Worm (Caenorhabditis elegans) whole organism, L4 larva: ENCODE measurements around the gene nhr-44.
A peak's percentile ranks its signal among the peaks of the same experiment; 100 is the strongest.

Experiments used
- F10B5.3 ChIP-seq: sonication (generic microtip); optimal IDR thresholded peaks from 2 replicates; lab custom pipeline; 2016; ENCODE audit warnings: mild to moderate bottlenecking, missing genetic modification characterization, missing compliant biosample characterization
- F26F4.8 ChIP-seq: fragments of 200-800 bp; sonication (Bioruptor generic); conservative IDR thresholded peaks from 2 replicates; pipeline ENCODE4 v1.3.6; 2022; ENCODE audit warnings: missing genetic modification characterization, missing compliant biosample characterization
- F37D6.2 ChIP-seq: sonication (generic microtip); optimal IDR thresholded peaks from 2 replicates; lab custom pipeline; 2016; ENCODE audit warnings: mild to moderate bottlenecking, missing genetic modification characterization, missing compliant biosample characterization
- F44E2.7 ChIP-seq: fragments of 200-800 bp; sonication (Bioruptor generic); IDR thresholded peaks from 2 replicates; pipeline ENCODE4 v2.1.2; 2022; ENCODE audit warnings: missing genetic modification characterization, missing compliant biosample characterization
- F49E8.2 ChIP-seq: sonication (generic microtip); optimal IDR thresholded peaks from 2 replicates; lab custom pipeline; 2016; ENCODE audit warnings: missing compliant biosample characterization, mild to moderate bottlenecking, missing genetic modification characterization, borderline replicate concordance
- T26A8.4 ChIP-seq: fragments of 200-800 bp; sonication (Bioruptor generic); IDR thresholded peaks from 2 replicates; pipeline ENCODE4 v1.3.6; 2022; ENCODE audit warnings: missing genetic modification characterization, missing compliant biosample characterization
- Y105C5A.15 ChIP-seq: fragments of 200-800 bp; sonication (Bioruptor generic); IDR thresholded peaks from 2 replicates; pipeline ENCODE4 v1.3.6; 2022; ENCODE audit warnings: missing genetic modification characterization, missing compliant biosample characterization
- ZK337.2 ChIP-seq: fragments of 200-800 bp; sonication (Bioruptor generic); IDR thresholded peaks from 2 replicates; pipeline ENCODE4 v1.3.6; 2022; ENCODE audit warnings: missing genetic modification reagents, missing genetic modification characterization, missing compliant biosample characterization
- aha-1 ChIP-seq: fragments of 150-350 bp; peaks from one replicate; lab custom pipeline; 2014; ENCODE audit warnings: missing biosample characterization, missing genetic modification characterization
- ama-1 ChIP-seq: fragments of 150-350 bp; optimal IDR thresholded peaks from 2 replicates; lab custom pipeline; 2014; ENCODE audit warnings: inconsistent platforms, mixed read lengths
- arid-1 ChIP-seq: fragments of 200-800 bp; sonication (Bioruptor generic); conservative IDR thresholded peaks from 2 replicates; pipeline ENCODE4 v1.3.6; 2022; ENCODE audit warnings: missing genetic modification reagents, missing genetic modification characterization, missing compliant biosample characterization
- attf-4 ChIP-seq: sonication (generic microtip); optimal IDR thresholded peaks from 3 replicates; lab custom pipeline; 2017; ENCODE audit warnings: missing biosample characterization, missing genetic modification characterization
- ceh-44 ChIP-seq: fragments of 200-800 bp; sonication (Bioruptor generic); IDR thresholded peaks from 2 replicates; pipeline ENCODE4 v1.3.6; 2022; ENCODE audit warnings: missing genetic modification reagents, missing genetic modification characterization, missing compliant biosample characterization
- cey-2 ChIP-seq: sonication (generic microtip); optimal IDR thresholded peaks from 3 replicates; lab custom pipeline; 2017; ENCODE audit warnings: missing genetic modification characterization, mild to moderate bottlenecking, missing compliant biosample characterization, antibody characterized with exemption, borderline replicate concordance; ENCODE audit not compliant: insufficient read depth
- ctbp-1 ChIP-seq: fragments of 200-800 bp; sonication (Bioruptor generic); IDR thresholded peaks from 2 replicates; pipeline ENCODE4 v1.3.6; 2022; ENCODE audit warnings: missing genetic modification reagents, missing genetic modification characterization, missing compliant biosample characterization
- daf-19 ChIP-seq: fragments of 200-800 bp; sonication (Bioruptor generic); conservative IDR thresholded peaks from 2 replicates; pipeline ENCODE4 v1.3.6; 2022; ENCODE audit warnings: missing genetic modification characterization, missing compliant biosample characterization
- daf-8 ChIP-seq: fragments of 200-800 bp; sonication (Bioruptor generic); IDR thresholded peaks from 2 replicates; pipeline ENCODE4 v1.3.6; 2022; ENCODE audit warnings: missing genetic modification characterization, missing compliant biosample characterization
- dmd-8 ChIP-seq: fragments of 200-800 bp; sonication (Bioruptor generic); IDR thresholded peaks from 2 replicates; pipeline ENCODE4 v1.3.6; 2022; ENCODE audit warnings: missing genetic modification characterization, missing compliant biosample characterization
- dmd-9 ChIP-seq: fragments of 200-800 bp; sonication (Bioruptor generic); IDR thresholded peaks from 2 replicates; pipeline ENCODE4 v1.3.6; 2022; ENCODE audit warnings: missing genetic modification reagents, missing genetic modification characterization, missing compliant biosample characterization
- duxl-1 ChIP-seq: sonication (generic microtip); optimal IDR thresholded peaks from 2 replicates; lab custom pipeline; 2016; ENCODE audit warnings: mild to moderate bottlenecking, missing genetic modification characterization, moderate library complexity, missing compliant biosample characterization; ENCODE audit not compliant: poor library complexity
- dve-1 ChIP-seq: sonication (generic microtip); optimal IDR thresholded peaks from 2 replicates; lab custom pipeline; 2017; ENCODE audit warnings: antibody characterized with exemption, mild to moderate bottlenecking, missing genetic modification characterization, missing compliant biosample characterization; ENCODE audit not compliant: insufficient read depth
- egl-43 ChIP-seq: fragments of 200-800 bp; sonication (Bioruptor generic); IDR thresholded peaks from 2 replicates; pipeline ENCODE4 v1.3.6; 2022; ENCODE audit warnings: missing genetic modification reagents, missing genetic modification characterization, missing compliant biosample characterization
- fkh-10 ChIP-seq: fragments of 150-350 bp; optimal IDR thresholded peaks from 2 replicates; lab custom pipeline; 2014; ENCODE audit warnings: missing biosample characterization, missing genetic modification reagents, missing genetic modification characterization
- hlh-30 ChIP-seq: sonication (generic microtip); optimal IDR thresholded peaks from 2 replicates; lab custom pipeline; 2017; ENCODE audit warnings: antibody characterized with exemption, mild to moderate bottlenecking, missing genetic modification characterization, missing compliant biosample characterization; ENCODE audit not compliant: insufficient read depth
- jun-1 ChIP-seq: fragments of 150-350 bp; optimal IDR thresholded peaks from 2 replicates; lab custom pipeline; 2014; ENCODE audit warnings: missing biosample characterization, missing genetic modification reagents, missing genetic modification characterization
- lim-7 ChIP-seq: fragments of 200-800 bp; sonication (Bioruptor generic); IDR thresholded peaks from 2 replicates; pipeline ENCODE4 v1.3.6; 2022; ENCODE audit warnings: missing genetic modification characterization, missing compliant biosample characterization
- lin-1 ChIP-seq: fragments of 200-800 bp; sonication (Bioruptor generic); IDR thresholded peaks from 2 replicates; pipeline ENCODE4 v1.3.6; 2022; ENCODE audit warnings: missing genetic modification reagents, missing genetic modification characterization, missing compliant biosample characterization
- lin-29 ChIP-seq: fragments of 200-800 bp; sonication (Bioruptor generic); IDR thresholded peaks from 2 replicates; pipeline ENCODE4 v1.3.6; 2022; ENCODE audit warnings: missing genetic modification reagents, missing genetic modification characterization, missing compliant biosample characterization
- lir-3 ChIP-seq: sonication (generic microtip); optimal IDR thresholded peaks from 2 replicates; lab custom pipeline; 2016; ENCODE audit warnings: mild to moderate bottlenecking, missing genetic modification characterization, missing compliant biosample characterization
- lsy-2 ChIP-seq, 2 experiments: fragments of 150-350 bp in 1 of 2; sonication (generic microtip) in 1 of 2; optimal IDR thresholded peaks; 2 replicates each; lab custom pipeline; 2014 to 2017; ENCODE audit warnings: missing biosample characterization in 2 of 2, missing genetic modification characterization in 2 of 2
- madf-9 ChIP-seq: fragments of 200-800 bp; sonication (Bioruptor generic); conservative IDR thresholded peaks from 2 replicates; pipeline ENCODE4 v1.3.6; 2022; ENCODE audit warnings: missing genetic modification reagents, missing genetic modification characterization, missing compliant biosample characterization
- mep-1 ChIP-seq: fragments of 150-350 bp; sonication (generic microtip); optimal IDR thresholded peaks from 3 replicates; lab custom pipeline; 2014; ENCODE audit warnings: missing biosample characterization, missing genetic modification characterization
- mes-2 ChIP-seq: sonication (generic microtip); optimal IDR thresholded peaks from 2 replicates; lab custom pipeline; 2016; ENCODE audit warnings: missing genotype, mild to moderate bottlenecking, missing genetic modification characterization, missing compliant biosample characterization; ENCODE audit not compliant: poor library complexity, severe bottlenecking
- mxl-2 ChIP-seq: fragments of 200-800 bp; sonication (Bioruptor generic); conservative IDR thresholded peaks from 2 replicates; pipeline ENCODE4 v1.3.6; 2022; ENCODE audit warnings: missing genetic modification reagents, missing genetic modification characterization, missing compliant biosample characterization
- nhr-11 ChIP-seq: fragments of 150-350 bp; optimal IDR thresholded peaks from 2 replicates; lab custom pipeline; 2014; ENCODE audit warnings: missing biosample characterization, missing genetic modification characterization
- nhr-237 ChIP-seq: sonication (generic microtip); optimal IDR thresholded peaks from 2 replicates; lab custom pipeline; 2017; ENCODE audit warnings: missing biosample characterization, missing genetic modification characterization
- nhr-25 ChIP-seq: sonication (generic microtip); optimal IDR thresholded peaks from 2 replicates; lab custom pipeline; 2017; ENCODE audit warnings: missing genetic modification characterization, mild to moderate bottlenecking, missing compliant biosample characterization, antibody characterized with exemption, moderate library complexity, borderline replicate concordance; ENCODE audit not compliant: insufficient read depth
- nhr-42 ChIP-seq: fragments of 200-800 bp; sonication (Bioruptor generic); IDR thresholded peaks from 2 replicates; pipeline ENCODE4 v1.3.6; 2022; ENCODE audit warnings: missing genetic modification characterization, missing compliant biosample characterization
- nhr-6 ChIP-seq: fragments of 150-350 bp; optimal IDR thresholded peaks from 2 replicates; lab custom pipeline; 2014; ENCODE audit warnings: missing biosample characterization, missing genetic modification characterization
- nhr-76 ChIP-seq: fragments of 150-350 bp; optimal IDR thresholded peaks from 2 replicates; lab custom pipeline; 2014; ENCODE audit warnings: missing biosample characterization, missing genetic modification characterization
- pha-4 ChIP-seq, 2 experiments: fragments of 150-350 bp in 1 of 2; fragments of 200-800 bp in 1 of 2; sonication (Bioruptor generic) in 1 of 2; IDR thresholded peaks in 1 of 2; optimal IDR thresholded peaks in 1 of 2; 2 replicates each; pipeline versions ENCODE4 v1.3.6 to Lab custom; 2014 to 2022; ENCODE audit warnings: missing genetic modification characterization in 2 of 2, missing genetic modification reagents in 2 of 2, missing biosample characterization in 1 of 2, missing compliant biosample characterization in 1 of 2
- php-3 ChIP-seq: fragments of 200-800 bp; sonication (Bioruptor generic); IDR thresholded peaks from 2 replicates; pipeline ENCODE4 v1.3.6; 2022; ENCODE audit warnings: missing genetic modification reagents, missing genetic modification characterization, missing compliant biosample characterization
- pqm-1 ChIP-seq: sonication (generic microtip); optimal IDR thresholded peaks from 2 replicates; lab custom pipeline; 2017; ENCODE audit warnings: missing biosample characterization, missing genetic modification characterization
- sdz-12 ChIP-seq: fragments of 200-800 bp; sonication (Bioruptor generic); optimal IDR thresholded peaks from 2 replicates; lab custom pipeline; 2018; ENCODE audit warnings: mild to moderate bottlenecking, missing genetic modification characterization, missing compliant biosample characterization
- vab-7 ChIP-seq: fragments of 200-800 bp; sonication (Bioruptor generic); IDR thresholded peaks from 2 replicates; pipeline ENCODE4 v1.3.6; 2022; ENCODE audit warnings: missing genetic modification reagents, missing genetic modification characterization, missing compliant biosample characterization
- zfp-2 ChIP-seq: sonication (generic microtip); optimal IDR thresholded peaks from 2 replicates; lab custom pipeline; 2016; ENCODE audit warnings: mild to moderate bottlenecking, missing genetic modification characterization, missing compliant biosample characterization
- zip-2 ChIP-seq: fragments of 150-350 bp; optimal IDR thresholded peaks from 2 replicates; lab custom pipeline; 2014; ENCODE audit warnings: missing biosample characterization, missing genetic modification characterization
- ztf-7 ChIP-seq: fragments of 150-350 bp; optimal IDR thresholded peaks from 2 replicates; lab custom pipeline; 2014; ENCODE audit warnings: missing biosample characterization, missing genetic modification characterization

Gene nhr-44

ce11 chrV:8939424-8940065 lies 24.4 kb downstream of the nhr-44 start (continued):
- TF ChIP-seq lin-1 (GFP tag; lab: Robert Waterston, UW) (peak; percentile 87), nhr-25 (tag; lab: Kevin White, UChicago) (peak; percentile 12), dmd-9 (GFP tag; lab: Robert Waterston, UW) (no peak), mes-2 (tag; lab: Kevin White, UChicago) (no peak), daf-19 (GFP tag; lab: Robert Waterston, UW) (0 out of 2 replicates have a peak, but pooled peaks have one; percentile 29), mxl-2 (GFP tag; lab: Robert Waterston, UW) (no peak), aha-1 (peak; percentile 87), pqm-1 (tag; lab: Kevin White, UChicago) (no peak), jun-1 (tag; lab: Kevin White, UChicago) (no peak), ceh-44 (GFP tag; lab: Robert Waterston, UW) (no peak), cey-2 (tag; lab: Kevin White, UChicago) (no peak), zfp-2 (tag; lab: Kevin White, UChicago) (no peak), dmd-8 (GFP tag; lab: Robert Waterston, UW) (no peak), nhr-6 (no peak), sdz-12 (GFP tag; lab: Kevin White, UChicago) (peak; percentile 54), F44E2.7 (GFP tag; lab: Robert Waterston, UW) (no peak), php-3 (GFP tag; lab: Robert Waterston, UW) (0 out of 2 replicates have a peak, but pooled peaks have one; percentile 48), ZK337.2 (no peak), lir-3 (tag; lab: Kevin White, UChicago) (no peak), lim-7 (0 out of 2 replicates have a peak, but pooled peaks have one; percentile 35), nhr-11 (tag; lab: Kevin White, UChicago) (no peak), mep-1 (tag; lab: Kevin White, UChicago) (peak; percentile 44), fkh-10 (GFP tag; lab: Kevin White, UChicago) (no peak), lsy-2 (tag; optimal IDR thresholded peaks at IDR 0.05; lab: Kevin White, UChicago) (no peak), F26F4.8 (GFP tag; lab: Robert Waterston, UW) (no peak), attf-4 (tag; lab: Kevin White, UChicago) (no peak), lin-29 (peak; percentile 38; the same call in 1 of the 2 replicates), F37D6.2 (tag; lab: Kevin White, UChicago) (no peak), hlh-30 (tag; lab: Kevin White, UChicago) (no peak), dve-1 (tag; lab: Kevin White, UChicago) (peak; percentile 37), F49E8.2 (tag; lab: Kevin White, UChicago) (no peak), nhr-76 (tag; lab: Kevin White, UChicago) (no peak), F10B5.3 (tag; lab: Kevin White, UChicago) (no peak), daf-8 (GFP tag; lab: Robert Waterston, UW) (no peak), ctbp-1 (GFP tag; lab: Robert Waterston, UW) (peak; percentile 43; the same call in 1 of the 2 replicates), nhr-237 (tag; lab: Kevin White, UChicago) (no peak), duxl-1 (tag; lab: Kevin White, UChicago) (no peak), nhr-42 (0 out of 2 replicates have a peak, but pooled peaks have one; percentile 41), T26A8.4 (GFP tag; lab: Robert Waterston, UW) (peak; percentile 77), vab-7 (GFP tag; lab: Robert Waterston, UW) (0 out of 2 replicates have a peak, but pooled peaks have one; percentile 13), ztf-7 (no peak), zip-2 (tag; lab: Kevin White, UChicago) (peak; percentile 55), ama-1 (peak; percentile 59), egl-43 (GFP tag; lab: Robert Waterston, UW) (no peak), arid-1 (peak; percentile 53; the same call in 1 of the 2 replicates), pha-4 (GFP tag; IDR thresholded peaks at IDR 0.05; lab: Robert Waterston, UW) (peak; percentile 54), pha-4 (tag; optimal IDR thresholded peaks at IDR 0.05; lab: Kevin White, UChicago) (no peak), Y105C5A.15 (GFP tag; lab: Robert Waterston, UW) (no peak), madf-9 (GFP tag; lab: Robert Waterston, UW) (peak; percentile 57; the same call in 1 of the 2 replicates)
